Fruit fly (Drosophila melanogaster) whole organism: ENCODE data around the gene CG17778.
"Not testable (repeated sequence)": the region's sequence is repeated elsewhere in the genome, so short reads cannot be mapped to it uniquely, and the experiment has no call there.

Experiments
- CG8478 ChIP-seq: fragments of >200 bp; optimal IDR thresholded peaks from 2 replicates; lab custom pipeline; 2018; ENCODE audit warnings: inconsistent platforms
- Dll ChIP-seq: fragments of >200 bp; optimal IDR thresholded peaks from 2 replicates; lab custom pipeline; 2017
- EcR ChIP-seq, 2 experiments: fragments of >200 bp; optimal IDR thresholded peaks; 2 replicates each; lab custom pipeline; 2017; ENCODE audit warnings: missing biosample characterization in 2 of 2, missing genetic modification characterization in 2 of 2, missing genetic modification reagents in 2 of 2
- pan ChIP-seq: fragments of >200 bp; optimal IDR thresholded peaks from 2 replicates; lab custom pipeline; 2017
- psq ChIP-seq: fragments of >200 bp; optimal IDR thresholded peaks from 2 replicates; lab custom pipeline; 2017
- usp ChIP-seq: fragments of >200 bp; optimal IDR thresholded peaks from 2 replicates; lab custom pipeline; 2017; ENCODE audit warnings: missing biosample characterization, missing genetic modification characterization, mixed read lengths

CG17778 gene

DNA sequence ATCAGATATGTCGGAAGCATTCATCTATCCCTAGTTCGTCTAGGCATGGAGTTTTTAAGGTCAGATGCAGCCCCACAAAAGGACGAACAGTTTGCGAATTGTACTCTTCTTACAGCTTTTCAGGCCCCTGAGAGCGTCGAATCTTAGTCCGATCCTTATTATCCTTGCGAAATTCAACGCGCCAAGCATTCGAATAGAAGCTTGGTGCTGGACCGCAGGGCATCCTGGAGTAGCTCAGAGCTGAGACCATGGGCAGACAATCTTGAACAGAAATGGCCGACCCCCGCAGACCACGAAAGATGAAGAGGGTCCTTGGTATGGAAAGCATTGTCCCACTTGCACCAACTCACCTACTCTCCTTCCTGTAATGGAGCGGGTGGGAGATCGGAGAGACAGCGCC lies 15.6 kb upstream of the CG17778 start, which contains the start of gene CG32817:
CG32817 (plus strand) TSS at position 301 of the 400 bp plus-strand sequence.
- no peak for TF ChIP-seq pan (lab: Kevin White, UChicago)
- no peak for TF ChIP-seq EcR (GFP tag; optimal IDR thresholded peaks at IDR 0.05; lab: Kevin White, UChicago)
- TF ChIP-seq Dll (lab: Kevin White, UChicago) = no peak
- TF ChIP-seq usp (GFP tag; lab: Kevin White, UChicago) = no peak
- no peak for TF ChIP-seq psq (lab: Kevin White, UChicago)
- no peak for TF ChIP-seq CG8478 (lab: Kevin White, UChicago)

DNA sequence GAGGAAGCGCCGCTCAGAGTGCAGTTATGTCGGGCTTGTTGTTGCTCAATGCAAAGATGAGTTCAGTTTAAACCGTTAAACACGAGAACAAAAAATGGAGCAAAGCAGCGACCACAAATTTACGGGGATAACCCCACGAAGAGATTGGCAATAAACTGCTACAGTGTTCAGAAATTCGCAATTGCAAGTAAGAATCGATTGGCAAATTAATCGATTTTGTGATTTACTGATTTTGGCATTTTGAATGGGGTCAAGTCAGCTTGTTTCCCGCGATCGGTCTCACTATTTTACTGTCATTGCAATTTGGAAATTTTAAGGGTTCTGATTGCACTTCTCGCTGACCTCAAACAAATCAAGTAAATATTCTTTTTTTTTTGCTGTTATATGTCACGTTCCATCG lies 12.8 kb upstream of the CG17778 start, which contains the start of gene CG3176:
CG3176 (plus strand) TSS at position 221 of the 400 bp plus-strand sequence.
- TF ChIP-seq EcR (GFP tag; optimal IDR thresholded peaks at IDR 0.05; lab: Kevin White, UChicago); CG8478 (lab: Kevin White, UChicago); pan (lab: Kevin White, UChicago): not testable (repeated sequence)

- no peak for TF ChIP-seq CG8478 (lab: Kevin White, UChicago)
- no peak for TF ChIP-seq psq (lab: Kevin White, UChicago)
- no peak for TF ChIP-seq usp (GFP tag; lab: Kevin White, UChicago)
- TF ChIP-seq Dll (lab: Kevin White, UChicago) = no peak
- TF ChIP-seq pan (lab: Kevin White, UChicago) = no peak
- no peak for TF ChIP-seq EcR (GFP tag; optimal IDR thresholded peaks at IDR 0.05; lab: Kevin White, UChicago)
Observed at dm6 chrX:487517-487957, 6.9 kb upstream of the CG17778 start, which contains the start of the genes CG18273 and CG3156. TSS of gene CG18273 (minus strand) at chrX:487581. TSS of gene CG3156 (plus strand) at chrX:487878.

- TF ChIP-seq CG8478 (lab: Kevin White, UChicago) (no peak), Dll (lab: Kevin White, UChicago) (no peak), psq (lab: Kevin White, UChicago) (no peak), EcR (GFP tag; optimal IDR thresholded peaks at IDR 0.05; lab: Kevin White, UChicago) (no peak), pan (lab: Kevin White, UChicago) (no peak), usp (GFP tag; lab: Kevin White, UChicago) (no peak)
Observed at dm6 chrX:492701-493299, 1.6 kb upstream of the CG17778 start.

- no peak for TF ChIP-seq usp (GFP tag; lab: Kevin White, UChicago)
- TF ChIP-seq psq (lab: Kevin White, UChicago) = no peak
- TF ChIP-seq pan (lab: Kevin White, UChicago) = no peak
- TF ChIP-seq Dll (lab: Kevin White, UChicago) = no peak
- no peak for TF ChIP-seq EcR (GFP tag; optimal IDR thresholded peaks at IDR 0.05; lab: Kevin White, UChicago)
- TF ChIP-seq CG8478 (lab: Kevin White, UChicago) = no peak
Observed at dm6 chrX:493445-494190, 796 bp upstream of the CG17778 start, which contains the start of gene CG17896. TSS of gene CG17896 (minus strand) at chrX:493495.

DNA sequence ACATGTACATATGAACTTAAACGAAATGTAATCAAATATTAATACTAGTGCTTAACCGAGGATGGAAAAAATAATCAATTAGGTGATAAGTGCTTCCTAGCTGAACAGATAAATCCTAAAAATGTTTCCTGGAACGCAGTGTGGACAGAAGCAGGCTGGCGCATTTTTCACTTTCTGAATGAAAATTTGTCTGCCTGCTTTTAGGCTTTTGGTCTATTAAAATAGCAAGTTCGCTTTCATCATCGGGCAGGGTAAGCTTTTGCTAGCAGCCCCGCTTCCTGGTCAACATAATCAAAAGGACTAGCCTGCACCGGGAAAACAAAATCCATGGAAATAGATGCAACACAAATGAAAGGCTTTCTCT lies 241 bp upstream of the CG17778 start:
- TF ChIP-seq usp (GFP tag; lab: Kevin White, UChicago) (no peak), pan (lab: Kevin White, UChicago) (no peak), EcR (GFP tag; optimal IDR thresholded peaks at IDR 0.05; lab: Kevin White, UChicago) (no peak)

DNA sequence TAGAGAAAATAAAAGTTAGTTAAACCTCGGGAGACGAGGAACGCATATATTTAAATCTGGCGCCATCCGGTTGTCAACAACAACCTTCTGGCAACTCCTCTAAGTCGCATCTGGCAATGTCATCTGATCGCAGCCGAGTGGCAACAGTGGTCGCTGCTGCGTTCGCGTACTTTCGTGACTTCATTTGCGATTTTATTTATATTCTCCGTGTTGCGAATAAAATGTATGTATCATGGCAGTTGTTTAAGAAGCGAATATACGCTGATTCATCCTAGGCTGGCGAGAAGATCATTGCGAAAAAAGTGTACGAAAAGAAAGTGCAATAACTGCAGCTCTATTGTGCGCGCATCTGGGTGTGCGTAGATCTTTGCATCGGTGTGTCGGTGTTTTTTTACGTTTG lies 1.9 kb downstream of the CG17778 start, which contains the start of gene svr:
svr (plus strand) TSS at position 121 of the 400 bp plus-strand sequence.
- no peak for TF ChIP-seq pan (lab: Kevin White, UChicago)
- TF ChIP-seq Dll (lab: Kevin White, UChicago) = no peak
- TF ChIP-seq EcR (GFP tag; optimal IDR thresholded peaks at IDR 0.05; lab: Kevin White, UChicago) = no peak

- TF ChIP-seq pan (lab: Kevin White, UChicago) = no peak
- TF ChIP-seq EcR (GFP tag; optimal IDR thresholded peaks at IDR 0.05; lab: Kevin White, UChicago) = no peak
- no peak for TF ChIP-seq Dll (lab: Kevin White, UChicago)
- TF ChIP-seq CG8478 (lab: Kevin White, UChicago) = no peak
- no peak for TF ChIP-seq psq (lab: Kevin White, UChicago)
- no peak for TF ChIP-seq usp (GFP tag; lab: Kevin White, UChicago)
Observed at dm6 chrX:497425-497824, 3.0 kb downstream of the CG17778 start.

DNA sequence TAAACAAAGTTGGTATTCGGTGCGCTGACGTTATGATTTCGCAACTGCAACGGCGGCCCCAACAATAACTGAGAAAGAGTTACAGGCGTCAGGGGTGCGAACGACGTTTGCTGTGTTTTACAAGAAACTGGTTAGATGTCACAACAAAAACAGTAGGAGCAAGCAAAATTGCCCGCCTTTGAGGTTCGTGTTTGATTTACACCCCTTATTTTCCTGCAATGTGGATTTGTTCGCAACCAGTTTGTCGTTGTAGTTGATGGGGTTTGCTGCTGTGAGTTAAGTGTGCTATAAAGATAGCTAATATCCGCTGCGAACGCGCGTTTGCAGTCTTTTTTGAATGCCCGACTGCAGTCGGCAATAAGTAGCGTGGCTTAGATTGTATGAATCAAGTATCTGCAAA lies 4.0 kb downstream of the CG17778 start:
- TF ChIP-seq CG8478 (lab: Kevin White, UChicago) (no peak), psq (lab: Kevin White, UChicago) (no peak), EcR (GFP tag; optimal IDR thresholded peaks at IDR 0.05; lab: Kevin White, UChicago) (no peak), pan (lab: Kevin White, UChicago) (no peak), Dll (lab: Kevin White, UChicago) (no peak), usp (GFP tag; lab: Kevin White, UChicago) (no peak)

dm6 chrX:498924-499588 lies 4.6 kb downstream of the CG17778 start:
- TF ChIP-seq EcR (GFP tag; optimal IDR thresholded peaks at IDR 0.05; lab: Kevin White, UChicago) (no peak), psq (lab: Kevin White, UChicago) (no peak), CG8478 (lab: Kevin White, UChicago) (no peak), pan (lab: Kevin White, UChicago) (no peak), usp (GFP tag; lab: Kevin White, UChicago) (no peak), Dll (lab: Kevin White, UChicago) (no peak)

DNA sequence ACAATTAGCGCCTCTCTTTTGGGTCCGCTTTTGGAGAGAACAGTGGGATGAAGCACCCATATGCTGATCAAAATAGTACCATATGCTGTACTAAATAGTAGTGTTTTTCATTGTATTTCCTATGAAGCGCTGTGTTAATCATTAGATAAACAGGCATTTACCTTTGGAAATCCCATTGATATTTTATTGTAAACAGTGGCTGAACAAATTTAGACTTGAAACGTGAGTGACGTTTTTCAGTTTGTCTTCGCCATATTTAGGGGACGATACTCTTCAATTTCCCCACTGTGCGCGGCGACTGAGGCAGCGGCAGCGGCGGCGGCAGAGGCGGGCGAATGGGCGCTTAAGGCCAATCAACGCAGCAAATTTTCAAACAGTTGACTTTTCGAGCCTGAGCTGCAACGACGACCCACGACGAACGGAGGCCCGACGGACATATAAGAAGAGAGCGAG lies 5.2 kb downstream of the CG17778 start:
- TF ChIP-seq Dll (lab: Kevin White, UChicago) (no peak), EcR (GFP tag; optimal IDR thresholded peaks at IDR 0.05; lab: Kevin White, UChicago) (no peak), psq (lab: Kevin White, UChicago) (no peak), CG8478 (lab: Kevin White, UChicago) (no peak), pan (lab: Kevin White, UChicago) (no peak), usp (GFP tag; lab: Kevin White, UChicago) (no peak)
